Fruit fly (Drosophila melanogaster) whole organism: Measurements from ENCODE around the gene CG4281.

Experiments used
- CG8478 ChIP-seq: fragments of >200 bp; optimal IDR thresholded peaks from 2 replicates; lab custom pipeline; 2018; ENCODE audit warnings: inconsistent platforms
- Dll ChIP-seq: fragments of >200 bp; optimal IDR thresholded peaks from 2 replicates; lab custom pipeline; 2017
- EcR ChIP-seq, 2 experiments: fragments of >200 bp; optimal IDR thresholded peaks; 2 replicates each; lab custom pipeline; 2017; ENCODE audit warnings: missing biosample characterization in 2 of 2, missing genetic modification characterization in 2 of 2, missing genetic modification reagents in 2 of 2
- usp ChIP-seq: fragments of >200 bp; optimal IDR thresholded peaks from 2 replicates; lab custom pipeline; 2017; ENCODE audit warnings: missing biosample characterization, missing genetic modification characterization, mixed read lengths

- TF ChIP-seq EcR (GFP tag; optimal IDR thresholded peaks at IDR 0.05; lab: Kevin White, UChicago) (no peak), Dll (lab: Kevin White, UChicago) (no peak), usp (GFP tag; lab: Kevin White, UChicago) (no peak), CG8478 (no peak)
These were observed 3.8 kb downstream of the CG4281 start for dm6 chrX:2061119-2061518.
